Worm (Caenorhabditis elegans): ENCODE data around the gene H40L08.7.
A peak's percentile ranks its signal among the peaks of the same experiment; 100 is the strongest.

Gene H40L08.7

ce11 chrX:15042549-15042948, 35.0 kb downstream of the H40L08.7 start:
- TF ChIP-seq ctbp-1 (GFP tag; IDR thresholded peaks at IDR 0.05) (no peak), attf-4 (tag; optimal IDR thresholded peaks at IDR 0.05) (no peak), Y75B8A.6 (GFP tag; IDR thresholded peaks at IDR 0.05) (no peak), F44E2.7 (GFP tag; IDR thresholded peaks at IDR 0.05) (no peak), aly-2 (tag; optimal IDR thresholded peaks at IDR 0.05) (no peak), ceh-44 (GFP tag; IDR thresholded peaks at IDR 0.05) (no peak), R02D3.7 (tag; optimal IDR thresholded peaks at IDR 0.05) (no peak), lin-15B (tag; optimal IDR thresholded peaks at IDR 0.05) (no peak), dpl-1 (GFP tag; optimal IDR thresholded peaks at IDR 0.05) (no peak), Y105C5A.15 (GFP tag; IDR thresholded peaks at IDR 0.05) (no peak), arid-1 (GFP tag; conservative IDR thresholded peaks at IDR 0.05) (no peak), nhr-41 (GFP tag; IDR thresholded peaks at IDR 0.05) (no peak), dmd-9 (GFP tag; IDR thresholded peaks at IDR 0.05) (no peak), T26A8.4 (GFP tag; IDR thresholded peaks at IDR 0.05) (no peak), nhr-42 (GFP tag; IDR thresholded peaks at IDR 0.05) (no peak), zag-1 (tag; optimal IDR thresholded peaks at IDR 0.05) (no peak), lin-38 (GFP tag; IDR thresholded peaks at IDR 0.05) (no peak), nhr-102 (tag; optimal IDR thresholded peaks at IDR 0.05) (no peak), nhr-237 (tag; optimal IDR thresholded peaks at IDR 0.05) (no peak), lir-3 (tag; optimal IDR thresholded peaks at IDR 0.05) (no peak)

- TF ChIP-seq nhr-42 (GFP tag; IDR thresholded peaks at IDR 0.05) (no peak), saeg-2 (GFP tag; IDR thresholded peaks at IDR 0.05) (no peak), ces-1 (GFP tag; optimal IDR thresholded peaks at IDR 0.05) (peak; percentile 37)
Observed at ce11 chrX:15041340-15041739, 36.2 kb downstream of the H40L08.7 start.

ce11 chrX:15040552-15041080, 36.9 kb downstream of the H40L08.7 start, which contains the start of gene C18B12.4:
Gene C18B12.4, minus strand, starts transcription at chrX:15040602.
- TF ChIP-seq nhr-77 (tag; optimal IDR thresholded peaks at IDR 0.05) (peak; percentile 94), mdl-1 (tag; optimal IDR thresholded peaks at IDR 0.05) (peak; percentile 67 to 92), aha-1 (tag) (peak; percentile 99), nhr-28 (tag; optimal IDR thresholded peaks at IDR 0.05) (peak; percentile 93), lin-39 (tag; optimal IDR thresholded peaks at IDR 0.05) (no peak), D1046.2 (GFP tag; IDR thresholded peaks at IDR 0.05) (no peak), F10B5.3 (tag; optimal IDR thresholded peaks at IDR 0.05) (no peak), pqm-1 (tag; optimal IDR thresholded peaks at IDR 0.05) (peak; percentile 54), ceh-28 (tag; optimal IDR thresholded peaks at IDR 0.05) (peak; percentile 45), spr-3 (GFP tag; optimal IDR thresholded peaks at IDR 0.05) (no peak), lsy-2 (tag; optimal IDR thresholded peaks at IDR 0.05) (peak; percentile 60 to 80), unc-130 (GFP tag; optimal IDR thresholded peaks at IDR 0.05) (no peak), Y48G9A.11 (GFP tag; IDR thresholded peaks at IDR 0.05) (no peak), zip-2 (tag; optimal IDR thresholded peaks at IDR 0.05) (no peak), T20F7.1 (GFP tag; optimal IDR thresholded peaks at IDR 0.05) (peak; percentile 75), madf-9 (GFP tag; conservative IDR thresholded peaks at IDR 0.05) (peak; percentile 77; the same call in 1 of the 2 replicates), gei-8 (GFP tag; optimal IDR thresholded peaks at IDR 0.05) (no peak), saeg-2 (GFP tag; IDR thresholded peaks at IDR 0.05) (no peak), tra-1 (GFP tag; IDR thresholded peaks at IDR 0.05) (peak; percentile 83), mdt-29 (GFP tag; IDR thresholded peaks at IDR 0.05) (no peak), hlh-11 (tag; optimal IDR thresholded peaks at IDR 0.05) (peak; percentile 98), dve-1 (tag; optimal IDR thresholded peaks at IDR 0.05; ENCODE audit: insufficient read depth) (peak; percentile 81), daf-12 (tag; optimal IDR thresholded peaks at IDR 0.05) (no peak), R02D3.7 (tag; optimal IDR thresholded peaks at IDR 0.05) (no peak), ctbp-1 (GFP tag; IDR thresholded peaks at IDR 0.05) (peak; percentile 52; the same call in 1 of the 2 replicates), unc-39 (tag; optimal IDR thresholded peaks at IDR 0.05) (no peak), mes-2 (tag; optimal IDR thresholded peaks at IDR 0.05; ENCODE audit: poor library complexity, severe bottlenecking) (peak; percentile 72), daf-16 (GFP tag; optimal IDR thresholded peaks at IDR 0.05) (peak in 1 of 2 experiments; percentile 70), daf-16 (tag; optimal IDR thresholded peaks at IDR 0.05) (peak; percentile 74), zip-11 (GFP tag; IDR thresholded peaks at IDR 0.05) (no peak), T26A8.4 (GFP tag; IDR thresholded peaks at IDR 0.05) (peak; percentile 54), Y105C5A.15 (GFP tag; IDR thresholded peaks at IDR 0.05) (no peak)
